Fruit fly (Drosophila melanogaster) whole organism, embryonic: ENCODE results near the gene CG15286.
A peak's percentile ranks its signal among the peaks of the same experiment; 100 is the strongest.

Source experiments
- Abd-B ChIP-seq: fragments of 200-800 bp; sonication (Bioruptor generic); optimal IDR thresholded peaks from 2 replicates; lab custom pipeline; 2018; ENCODE audit warnings: missing biosample characterization, mild to moderate bottlenecking, missing genetic modification characterization, moderate library complexity
- Blimp-1 ChIP-seq: fragments of 200-800 bp; sonication (Bioruptor generic); optimal IDR thresholded peaks from 3 replicates; lab custom pipeline; 2018; ENCODE audit warnings: missing biosample characterization, missing genetic modification characterization, mild to moderate bottlenecking, moderate library complexity, missing genetic modification reagents
- BtbVII ChIP-seq: fragments of 200-800 bp; sonication (Bioruptor generic); optimal IDR thresholded peaks from 3 replicates; lab custom pipeline; 2017; ENCODE audit warnings: missing biosample characterization, mild to moderate bottlenecking, missing genetic modification characterization
- CG11085 ChIP-seq: fragments of 200-800 bp; sonication (Bioruptor generic); IDR thresholded peaks from 2 replicates; pipeline ENCODE4 v1.3.6; 2022; ENCODE audit warnings: missing biosample characterization, missing genetic modification characterization
- CG11504 ChIP-seq: fragments of 200-800 bp; sonication (Bioruptor generic); optimal IDR thresholded peaks from 3 replicates; lab custom pipeline; 2019; ENCODE audit warnings: missing biosample characterization, mild to moderate bottlenecking, missing genetic modification characterization, moderate library complexity
- CG14014 ChIP-seq: fragments of 200-800 bp; sonication (Bioruptor generic); IDR thresholded peaks from 2 replicates; pipeline ENCODE4 v1.3.6; 2022; ENCODE audit warnings: missing biosample characterization, missing genetic modification characterization
- CG15479 ChIP-seq: fragments of 200-800 bp; sonication (Bioruptor generic); optimal IDR thresholded peaks from 3 replicates; lab custom pipeline; 2019; ENCODE audit warnings: missing biosample characterization, mild to moderate bottlenecking, missing genetic modification characterization, moderate library complexity
- CG17359 ChIP-seq: fragments of 200-800 bp; sonication (Bioruptor generic); optimal IDR thresholded peaks from 3 replicates; lab custom pipeline; 2018; ENCODE audit warnings: missing biosample characterization, mild to moderate bottlenecking, missing genetic modification characterization, moderate library complexity
- CG2199 ChIP-seq: fragments of 200-800 bp; sonication (Bioruptor generic); IDR thresholded peaks from 3 replicates; pipeline ENCODE4 v1.3.6; 2022; ENCODE audit warnings: missing biosample characterization, missing genetic modification characterization
- CG2875 ChIP-seq: fragments of 200-800 bp; sonication (Bioruptor generic); optimal IDR thresholded peaks from 2 replicates; lab custom pipeline; 2017; ENCODE audit warnings: missing biosample characterization, mild to moderate bottlenecking, missing genetic modification characterization, missing genetic modification reagents
- CG3163 ChIP-seq: fragments of 200-800 bp; sonication (Bioruptor generic); optimal IDR thresholded peaks from 3 replicates; lab custom pipeline; 2016; ENCODE audit warnings: missing biosample characterization, missing genetic modification characterization
- CG32767 ChIP-seq: fragments of 200-800 bp; sonication (Bioruptor generic); IDR thresholded peaks from 2 replicates; pipeline ENCODE4 v1.3.6; 2022; ENCODE audit warnings: missing biosample characterization, missing genetic modification characterization
- CG33213 ChIP-seq: fragments of 200-800 bp; sonication (Bioruptor generic); optimal IDR thresholded peaks from 3 replicates; lab custom pipeline; 2016; ENCODE audit warnings: missing biosample characterization, missing genetic modification characterization
- CG4854 ChIP-seq: fragments of 200-800 bp; sonication (Bioruptor generic); optimal IDR thresholded peaks from 2 replicates; lab custom pipeline; 2016; ENCODE audit warnings: missing biosample characterization, missing genetic modification characterization, inconsistent platforms
- CG6765 ChIP-seq: fragments of 200-800 bp; sonication (Bioruptor generic); optimal IDR thresholded peaks from 3 replicates; lab custom pipeline; 2017; ENCODE audit warnings: missing biosample characterization, mild to moderate bottlenecking, missing genetic modification characterization
- CG6791 ChIP-seq: fragments of 200-800 bp; sonication (Bioruptor generic); IDR thresholded peaks from 3 replicates; pipeline ENCODE4 v1.3.6; 2022; ENCODE audit warnings: missing biosample characterization, missing genetic modification characterization; ENCODE audit not compliant: partially characterized antibody
- CG6854 ChIP-seq: fragments of 200-800 bp; sonication (Bioruptor generic); optimal IDR thresholded peaks from 3 replicates; lab custom pipeline; 2017; ENCODE audit warnings: missing biosample characterization, mild to moderate bottlenecking, missing genetic modification characterization
- CG7372 ChIP-seq: fragments of 200-800 bp; sonication (Bioruptor generic); IDR thresholded peaks from 2 replicates; pipeline ENCODE4 v1.3.6; 2022; ENCODE audit warnings: missing biosample characterization, missing genetic modification characterization
- CG7556 ChIP-seq: fragments of 200-800 bp; sonication (Bioruptor generic); optimal IDR thresholded peaks from 2 replicates; lab custom pipeline; 2017; ENCODE audit warnings: missing biosample characterization, mild to moderate bottlenecking, missing genetic modification characterization
- CG8944 ChIP-seq: fragments of 200-800 bp; sonication (Bioruptor generic); optimal IDR thresholded peaks from 3 replicates; lab custom pipeline; 2016; ENCODE audit warnings: missing biosample characterization, missing genetic modification characterization
- CG9817 ChIP-seq: fragments of 200-800 bp; sonication (Bioruptor generic); optimal IDR thresholded peaks from 2 replicates; lab custom pipeline; 2018; ENCODE audit warnings: missing biosample characterization, mild to moderate bottlenecking, missing genetic modification characterization, moderate library complexity
- D19A ChIP-seq: fragments of 200-800 bp; optimal IDR thresholded peaks from 3 replicates; lab custom pipeline; 2019; ENCODE audit warnings: missing biosample characterization, mild to moderate bottlenecking, missing genetic modification characterization, moderate library complexity
- Deaf1 ChIP-seq: fragments of 200-800 bp; optimal IDR thresholded peaks from 3 replicates; lab custom pipeline; 2019; ENCODE audit warnings: missing biosample characterization, mild to moderate bottlenecking, missing genetic modification characterization, moderate library complexity
- Hr78 ChIP-seq, 2 experiments: fragments of 200-800 bp in 1 of 2; fragments of >200 bp in 1 of 2; sonication (Bioruptor generic) in 1 of 2; optimal IDR thresholded peaks; 2 replicates each; lab custom pipeline; 2017 to 2019; ENCODE audit warnings: missing biosample characterization in 2 of 2, missing genetic modification characterization in 2 of 2, mild to moderate bottlenecking in 1 of 2, moderate library complexity in 1 of 2
- Nf-YB ChIP-seq: fragments of 200-800 bp; sonication (Bioruptor generic); optimal IDR thresholded peaks from 3 replicates; lab custom pipeline; 2019; ENCODE audit warnings: missing biosample characterization, mild to moderate bottlenecking, missing genetic modification characterization, moderate library complexity
- Ravus ChIP-seq: fragments of 200-800 bp; sonication (Bioruptor generic); IDR thresholded peaks from 2 replicates; pipeline ENCODE4 v1.3.6; 2022; ENCODE audit warnings: missing biosample characterization, missing genetic modification characterization
- Scr ChIP-seq: fragments of 200-800 bp; sonication (Bioruptor generic); IDR thresholded peaks from 2 replicates; pipeline ENCODE4 v1.3.6; 2022; ENCODE audit warnings: missing biosample characterization, missing genetic modification characterization; ENCODE audit not compliant: partially characterized antibody
- Usf ChIP-seq: fragments of 200-800 bp; sonication (Bioruptor generic); optimal IDR thresholded peaks from 2 replicates; lab custom pipeline; 2017; ENCODE audit warnings: missing genotype, missing biosample characterization, missing genetic modification characterization
- Xbp1 ChIP-seq: fragments of 200-800 bp; sonication (Bioruptor generic); optimal IDR thresholded peaks from 3 replicates; lab custom pipeline; 2016; ENCODE audit warnings: missing biosample characterization, mild to moderate bottlenecking, missing genetic modification characterization
- cg ChIP-seq: fragments of 200-800 bp; sonication (Bioruptor generic); optimal IDR thresholded peaks from 3 replicates; lab custom pipeline; 2019; ENCODE audit warnings: missing biosample characterization, mild to moderate bottlenecking, missing genetic modification characterization, moderate library complexity
- cwo ChIP-seq: fragments of 200-800 bp; sonication (Bioruptor generic); optimal IDR thresholded peaks from 3 replicates; lab custom pipeline; 2017; ENCODE audit warnings: missing biosample characterization, missing genetic modification characterization, mild to moderate bottlenecking, moderate library complexity, missing genetic modification reagents
- inv ChIP-seq: fragments of 200-800 bp; sonication (Bioruptor generic); IDR thresholded peaks from 2 replicates; pipeline ENCODE4 v1.3.6; 2022; ENCODE audit warnings: missing biosample characterization, missing genetic modification characterization; ENCODE audit not compliant: partially characterized antibody
- kay ChIP-seq: fragments of 200-800 bp; sonication (Bioruptor generic); optimal IDR thresholded peaks from 2 replicates; lab custom pipeline; 2016; ENCODE audit warnings: missing biosample characterization, missing genetic modification characterization
- klu ChIP-seq: fragments of 200-800 bp; sonication (Bioruptor generic); IDR thresholded peaks from 2 replicates; pipeline ENCODE4 v1.3.6; 2022; ENCODE audit warnings: missing biosample characterization, missing genetic modification characterization
- nerfin-2 ChIP-seq: fragments of 200-800 bp; sonication (Bioruptor generic); IDR thresholded peaks from 2 replicates; pipeline ENCODE4 v1.3.6; 2022; ENCODE audit warnings: missing biosample characterization, missing genetic modification characterization; ENCODE audit not compliant: partially characterized antibody
- odd ChIP-seq: fragments of 200-800 bp; sonication (Bioruptor generic); optimal IDR thresholded peaks from 2 replicates; lab custom pipeline; 2017; ENCODE audit warnings: missing biosample characterization, mild to moderate bottlenecking, missing genetic modification characterization
- onecut ChIP-seq: fragments of 200-800 bp; sonication (Bioruptor generic); IDR thresholded peaks from 2 replicates; pipeline ENCODE4 v1.3.6; 2022; ENCODE audit warnings: missing biosample characterization, missing genetic modification characterization
- sd ChIP-seq: fragments of 200-800 bp; sonication (Bioruptor generic); optimal IDR thresholded peaks from 3 replicates; lab custom pipeline; 2018; ENCODE audit warnings: missing biosample characterization, mild to moderate bottlenecking, missing genetic modification characterization, moderate library complexity
- sens ChIP-seq: fragments of 200-800 bp; sonication (Bioruptor generic); peaks from one replicate; lab custom pipeline; 2016; ENCODE audit warnings: missing biosample characterization, missing genetic modification characterization
- sisA ChIP-seq: fragments of 200-800 bp; sonication (Bioruptor generic); IDR thresholded peaks from 2 replicates; pipeline ENCODE4 v1.3.6; 2022; ENCODE audit warnings: missing biosample characterization, missing genetic modification characterization
- sr ChIP-seq: fragments of 200-800 bp; sonication (Bioruptor generic); IDR thresholded peaks from 3 replicates; pipeline ENCODE4 v1.3.6; 2022; ENCODE audit warnings: missing biosample characterization, missing genetic modification characterization
- tio ChIP-seq: fragments of 200-800 bp; sonication (Bioruptor generic); optimal IDR thresholded peaks from 2 replicates; lab custom pipeline; 2017; ENCODE audit warnings: missing biosample characterization, missing genetic modification characterization, inconsistent platforms
- vvl ChIP-seq: fragments of 200-800 bp; sonication (Bioruptor generic); IDR thresholded peaks from 2 replicates; pipeline ENCODE4 v1.3.6; 2022; ENCODE audit warnings: missing biosample characterization, missing genetic modification characterization

Gene CG15286

DNA sequence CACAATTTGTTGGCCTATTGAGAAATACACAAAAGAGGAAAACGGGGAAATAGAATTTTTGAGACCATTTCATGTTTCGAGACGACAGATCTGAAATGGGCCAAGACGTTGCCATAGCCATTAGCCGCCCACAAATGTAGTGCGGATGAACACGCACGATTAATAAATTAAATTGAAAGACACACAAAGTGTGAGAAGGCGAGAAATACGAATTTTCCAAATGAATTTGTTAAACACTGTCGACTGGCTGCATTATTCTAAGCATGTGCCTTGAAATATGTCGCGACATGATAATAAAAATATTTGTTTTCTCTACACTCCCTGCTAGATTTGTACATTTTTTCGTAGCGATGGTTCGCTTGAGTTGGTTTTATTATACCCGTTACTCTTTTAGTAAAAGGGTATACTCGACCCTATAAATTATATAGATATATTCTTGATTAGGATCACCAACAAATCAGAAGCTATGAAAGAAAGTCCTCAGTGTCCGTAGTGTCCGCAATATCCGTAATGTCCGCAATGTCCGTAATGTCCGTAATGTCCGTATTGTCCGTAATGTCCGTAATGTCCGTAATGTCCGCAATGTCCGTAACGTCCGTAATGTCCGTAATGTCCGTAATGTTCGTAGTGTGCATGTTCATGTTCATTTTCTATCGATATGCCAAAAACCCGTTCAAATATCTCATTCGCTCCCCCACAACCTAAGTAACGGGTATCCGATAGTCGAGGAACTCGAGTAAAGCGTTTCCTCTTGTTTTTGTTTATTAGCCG lies 38.6 kb downstream of the CG15286 start (continued):
- no peak for TF ChIP-seq onecut
- TF ChIP-seq vvl, result 0 out of 2 replicates have a peak, but pooled peaks have one; percentile 9
- no peak for TF ChIP-seq CG2875 (GFP tag; lab: Kevin White, UChicago)
- peak; percentile 14 for TF ChIP-seq D19A (tag; lab: Kevin White, UChicago)
- no peak for TF ChIP-seq Hr78 (GFP tag; optimal IDR thresholded peaks at IDR 0.05; lab: Kevin White, UChicago)
- no peak for TF ChIP-seq odd (GFP tag; lab: Kevin White, UChicago)
- TF ChIP-seq Deaf1 (tag; lab: Kevin White, UChicago), result no peak
- TF ChIP-seq CG8944 (GFP tag; lab: Kevin White, UChicago), result peak; percentile 12
- 0 out of 2 replicates have a peak, but pooled peaks have one; percentile 21 for TF ChIP-seq CG7372
- no peak for TF ChIP-seq Scr (GFP tag; lab: Robert Waterston, UW)
- TF ChIP-seq CG32767 (GFP tag; lab: Robert Waterston, UW), result no peak
- TF ChIP-seq CG6854 (GFP tag; lab: Kevin White, UChicago), result no peak
- TF ChIP-seq CG11504 (tag; lab: Kevin White, UChicago), result peak; percentile 51

DNA sequence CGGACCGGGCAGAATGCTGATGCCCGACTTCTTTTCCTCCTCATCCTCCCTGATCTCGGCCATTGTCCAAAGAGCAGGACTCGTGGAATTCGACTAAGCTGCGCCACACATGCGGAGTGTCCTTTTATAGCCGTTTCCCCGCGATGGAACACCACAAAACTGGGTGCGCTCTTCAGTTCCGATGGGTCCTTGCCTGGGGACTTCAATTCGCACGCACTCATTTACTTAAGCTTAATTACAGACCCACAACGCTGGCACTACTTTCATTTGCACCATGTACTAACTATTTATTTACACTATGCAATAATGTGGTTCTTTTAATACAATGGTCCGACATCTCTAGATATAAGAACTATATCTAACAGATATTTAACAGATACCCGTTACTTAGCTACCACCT lies 43.0 kb downstream of the CG15286 start, which contains the start of gene ppk:
Gene ppk, minus strand, starts transcription at position 101 of the 400 bp plus-strand sequence.
- TF ChIP-seq cwo (no peak), CG14014 (GFP tag; lab: Robert Waterston, UW) (no peak), CG11504 (tag; lab: Kevin White, UChicago) (no peak), kay (no peak), Ravus (GFP tag; lab: Robert Waterston, UW) (no peak), CG3163 (GFP tag; lab: Kevin White, UChicago) (no peak)

DNA sequence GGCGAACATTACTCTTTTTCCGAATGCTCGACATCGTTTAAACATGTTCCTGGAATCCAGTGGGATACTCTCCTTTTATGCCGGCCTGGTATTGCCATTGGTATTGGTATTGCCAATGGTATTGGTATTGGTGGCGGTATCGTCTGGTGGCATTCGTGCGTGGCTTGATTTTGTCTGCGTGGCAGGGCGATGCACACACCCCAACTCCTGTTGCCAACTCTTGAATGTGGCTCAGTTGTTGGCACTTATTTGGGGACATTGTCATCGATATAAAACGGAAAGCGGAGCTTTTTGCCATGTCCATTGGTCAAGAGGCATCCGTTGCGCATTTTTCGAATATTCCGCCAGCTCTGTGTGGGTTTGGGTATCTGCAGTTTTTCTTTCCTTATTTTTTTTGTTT lies 43.8 kb downstream of the CG15286 start:
- no peak for TF ChIP-seq nerfin-2
- TF ChIP-seq inv (GFP tag; lab: Robert Waterston, UW), result peak; percentile 21; the same call in 1 of the 2 replicates
- 0 out of 3 replicates have a peak, but pooled peaks have one; percentile 20 for TF ChIP-seq CG2199 (GFP tag; lab: Robert Waterston, UW)
- peak; percentile 1 for TF ChIP-seq sens (GFP tag; lab: Kevin White, UChicago)

DNA sequence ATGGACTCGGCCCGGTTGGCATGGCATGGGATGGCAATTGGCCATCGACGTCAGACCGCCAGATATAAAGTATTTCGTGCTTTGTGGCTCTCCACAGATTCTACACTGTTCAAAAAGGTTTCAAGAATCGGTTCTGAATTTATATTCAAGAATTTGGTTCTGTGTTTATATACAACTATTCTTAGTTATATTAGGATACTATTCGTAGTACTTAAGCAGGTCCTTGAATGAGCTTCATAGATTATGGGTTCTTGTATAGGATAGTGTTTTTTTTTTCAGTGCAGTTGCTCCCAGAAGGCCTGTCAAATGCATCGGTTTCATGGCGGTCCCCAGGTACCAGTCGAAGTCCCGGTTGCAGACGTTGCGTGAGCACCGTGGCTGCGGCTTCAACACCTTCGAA lies 48.5 kb downstream of the CG15286 start:
- TF ChIP-seq Xbp1 (GFP tag; lab: Kevin White, UChicago) (peak; percentile 37), Blimp-1 (GFP tag; lab: Kevin White, UChicago) (peak; percentile 33), Abd-B (GFP tag; lab: Kevin White, UChicago) (no peak), CG7556 (no peak), CG6791 (GFP tag; lab: Robert Waterston, UW) (no peak), CG6854 (GFP tag; lab: Kevin White, UChicago) (no peak), CG7372 (no peak), sr (GFP tag; lab: Robert Waterston, UW) (no peak), CG15479 (GFP tag; lab: Kevin White, UChicago) (no peak), cwo (no peak), sisA (no peak), onecut (no peak), CG6765 (GFP tag; lab: Kevin White, UChicago) (no peak), CG9817 (tag; lab: Kevin White, UChicago) (no peak), Usf (GFP tag; lab: Kevin White, UChicago) (no peak), klu (GFP tag; lab: Robert Waterston, UW) (no peak), D19A (tag; lab: Kevin White, UChicago) (no peak), sd (tag; lab: Kevin White, UChicago) (no peak), CG33213 (no peak), CG11085 (GFP tag; lab: Robert Waterston, UW) (no peak), cg (GFP tag; lab: Kevin White, UChicago) (no peak), CG4854 (no peak), CG17359 (tag; lab: Kevin White, UChicago) (peak; percentile 19), tio (no peak), Nf-YB (GFP tag; lab: Kevin White, UChicago) (no peak), BtbVII (GFP tag; lab: Kevin White, UChicago) (no peak)
